Fruit fly (Drosophila melanogaster) S2 (cell line): Measurements from ENCODE around the gene CG10435.
"Not testable (repeated sequence)": the region's sequence is repeated elsewhere in the genome, so short reads cannot be mapped to it uniquely, and the experiment has no call there.

Experiments
- CG8478 ChIP-seq: fragments of >200 bp; optimal IDR thresholded peaks from 2 replicates; lab custom pipeline; 2018
- CTCF ChIP-seq, 2 experiments: fragments of >200 bp; optimal IDR thresholded peaks; 2 replicates each; lab custom pipeline; 2018

The CG10435 gene

dm6 chr3R:8013121-8014009, at the start of gene CG10435, which contains the start of gene Pbp95:
Gene CG10435 (minus strand): TSS chr3R:8013201.
Gene Pbp95 (plus strand): TSS chr3R:8013791.
- TF ChIP-seq CG8478 (lab: Kevin White, UChicago) (no peak), CTCF (optimal IDR thresholded peaks at IDR 0.05; lab: Kevin White, UChicago) (no peak)

dm6 chr3R:8058984-8059383, 46.0 kb upstream of the CG10435 start, which contains the start of gene mAChR-B:
Gene mAChR-B (plus strand): TSS chr3R:8059284.
- no peak for TF ChIP-seq CTCF (optimal IDR thresholded peaks at IDR 0.05; lab: Kevin White, UChicago)
- no peak for TF ChIP-seq CG8478 (lab: Kevin White, UChicago)

dm6 chr3R:8049373-8049772, 36.4 kb upstream of the CG10435 start, which contains the start of gene CG43061:
Gene CG43061 (plus strand): TSS chr3R:8049673.
- not testable (repeated sequence) for TF ChIP-seq CG8478 (lab: Kevin White, UChicago); CTCF (optimal IDR thresholded peaks at IDR 0.05; lab: Kevin White, UChicago)

dm6 chr3R:8048867-8049266, 35.9 kb upstream of the CG10435 start, which contains the start of gene CG43618:
Gene CG43618 (plus strand): TSS chr3R:8049167.
- TF ChIP-seq CTCF (optimal IDR thresholded peaks at IDR 0.05; lab: Kevin White, UChicago); CG8478 (lab: Kevin White, UChicago): not testable (repeated sequence)

- TF ChIP-seq CTCF (optimal IDR thresholded peaks at IDR 0.05; lab: Kevin White, UChicago) (no peak), CG8478 (lab: Kevin White, UChicago) (no peak)
These were observed 27.8 kb upstream of the CG10435 start, which contains the start of gene CG43060 for dm6 chr3R:8040843-8041242. Gene CG43060 (plus strand): TSS chr3R:8041224.

- TF ChIP-seq CTCF (optimal IDR thresholded peaks at IDR 0.05; lab: Kevin White, UChicago): no peak
- no peak for TF ChIP-seq CG8478 (lab: Kevin White, UChicago)
These were observed 25.9 kb upstream of the CG10435 start for dm6 chr3R:8038927-8039326.

- no peak for TF ChIP-seq CTCF (optimal IDR thresholded peaks at IDR 0.05; lab: Kevin White, UChicago)
- TF ChIP-seq CG8478 (lab: Kevin White, UChicago): no peak
These were observed 24.9 kb upstream of the CG10435 start for dm6 chr3R:8037896-8038295.

dm6 chr3R:8032923-8033478, 20.0 kb upstream of the CG10435 start, which contains the start of the genes CG11035 and unc-45:
Gene CG11035 (minus strand): TSS chr3R:8033009.
Gene unc-45 (plus strand): TSS chr3R:8033301.
- TF ChIP-seq CTCF (optimal IDR thresholded peaks at IDR 0.05; lab: Kevin White, UChicago): no peak
- no peak for TF ChIP-seq CG8478 (lab: Kevin White, UChicago)

- TF ChIP-seq CG8478 (lab: Kevin White, UChicago) (no peak), CTCF (optimal IDR thresholded peaks at IDR 0.05; lab: Kevin White, UChicago) (no peak)
These were observed 17.3 kb upstream of the CG10435 start, which contains the start of the genes CG10903 and CG2747 for dm6 chr3R:8030151-8030899. Gene CG10903 (plus strand): TSS chr3R:8030411. Gene CG2747 (minus strand): TSS chr3R:8030790.

- TF ChIP-seq CTCF (optimal IDR thresholded peaks at IDR 0.05; lab: Kevin White, UChicago): no peak
- no peak for TF ChIP-seq CG8478 (lab: Kevin White, UChicago)
These were observed 16.6 kb upstream of the CG10435 start, which contains the start of gene ImpE3 for dm6 chr3R:8029496-8030013. Gene ImpE3 (minus strand): TSS chr3R:8029546.

dm6 chr3R:8027203-8027688, 14.2 kb upstream of the CG10435 start:
- no peak for TF ChIP-seq CG8478 (lab: Kevin White, UChicago)

dm6 chr3R:8026515-8026914, 13.5 kb upstream of the CG10435 start:
- TF ChIP-seq CG8478 (lab: Kevin White, UChicago): no peak
- TF ChIP-seq CTCF (optimal IDR thresholded peaks at IDR 0.05; lab: Kevin White, UChicago): no peak

- TF ChIP-seq CTCF (optimal IDR thresholded peaks at IDR 0.05; lab: Kevin White, UChicago) (no peak), CG8478 (lab: Kevin White, UChicago) (no peak)
These were observed 3.9 kb downstream of the CG10435 start, which contains the start of the genes CG11052 and CG3223 for dm6 chr3R:8009080-8009620. Gene CG11052 (minus strand): TSS chr3R:8009297. Gene CG3223 (plus strand): TSS chr3R:8009400.
